Worm (Caenorhabditis elegans) whole organism, late embryonic: Measurements from ENCODE around the gene cest-7.

ENCODE experiments used
- ceh-24 ChIP-seq: sonication (generic microtip); optimal IDR thresholded peaks from 2 replicates; lab custom pipeline; 2016; ENCODE audit warnings: mild to moderate bottlenecking, missing genetic modification characterization, missing compliant biosample characterization
- hlh-15 ChIP-seq: sonication (generic microtip); optimal IDR thresholded peaks from 2 replicates; lab custom pipeline; 2016; ENCODE audit warnings: missing genetic modification characterization, missing compliant biosample characterization
- pqm-1 ChIP-seq: sonication (generic microtip); optimal IDR thresholded peaks from 2 replicates; lab custom pipeline; 2016; ENCODE audit warnings: missing genetic modification characterization, missing compliant biosample characterization
- sox-4 ChIP-seq: sonication (generic microtip); optimal IDR thresholded peaks from 2 replicates; lab custom pipeline; 2017; ENCODE audit warnings: mild to moderate bottlenecking, missing genetic modification characterization, inconsistent platforms, missing compliant biosample characterization
- unc-55 ChIP-seq: sonication (generic microtip); optimal IDR thresholded peaks from 2 replicates; lab custom pipeline; 2017; ENCODE audit warnings: missing biosample characterization, missing genetic modification reagents, missing genetic modification characterization

DNA sequence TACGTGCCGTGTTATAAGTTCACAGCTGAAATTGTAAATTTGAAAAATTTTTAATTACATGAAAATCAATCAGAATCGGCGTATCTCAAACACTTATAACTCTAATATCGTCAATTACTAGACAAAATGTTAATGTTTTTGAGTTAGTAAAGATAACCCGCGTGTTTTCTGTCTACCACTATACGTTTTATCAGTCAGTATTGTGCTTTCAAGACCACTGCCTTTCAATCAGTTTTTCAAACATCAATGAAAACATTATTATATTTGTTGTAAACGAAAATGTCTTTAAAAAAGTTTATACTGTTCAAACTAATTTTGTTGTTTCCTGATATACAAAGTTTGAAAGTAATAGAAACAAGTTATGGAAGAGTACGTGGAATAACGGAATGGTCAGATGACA, 7.0 kb upstream of the cest-7 start:
- TF ChIP-seq pqm-1 (tag; lab: Kevin White, UChicago) (no peak), ceh-24 (tag; lab: Kevin White, UChicago) (no peak), unc-55 (GFP tag; lab: Kevin White, UChicago) (no peak), sox-4 (no peak), hlh-15 (no peak)
